Worm (Caenorhabditis elegans): ENCODE results near the gene Y45F10B.13.
"Not testable (repeated sequence)": the region's sequence is repeated elsewhere in the genome, so short reads cannot be mapped to it uniquely, and the experiment has no call there.

Y45F10B.13 gene

ce11 chrIV:13508924-13509323, 52.6 kb downstream of the Y45F10B.13 start, which contains the start of gene afmd-2:
TSS of gene afmd-2 (plus strand) at chrIV:13509224.
- TF ChIP-seq tbx-2 (tag; optimal IDR thresholded peaks at IDR 0.05) = no peak
- no peak for TF ChIP-seq ceh-24 (tag; optimal IDR thresholded peaks at IDR 0.05)
- no peak for TF ChIP-seq ceh-18 (tag; optimal IDR thresholded peaks at IDR 0.05)
- TF ChIP-seq pha-4 (tag; optimal IDR thresholded peaks at IDR 0.05) = no peak
- TF ChIP-seq nfya-1 (tag; optimal IDR thresholded peaks at IDR 0.05) = no peak
- no peak for TF ChIP-seq mec-3 (tag; optimal IDR thresholded peaks at IDR 0.05; ENCODE audit: borderline replicate concordance)
- TF ChIP-seq hlh-13 (GFP tag; optimal IDR thresholded peaks at IDR 0.05) = no peak
- TF ChIP-seq hlh-15 (tag; optimal IDR thresholded peaks at IDR 0.05) = no peak
- TF ChIP-seq hlh-30 (tag; optimal IDR thresholded peaks at IDR 0.05; ENCODE audit: insufficient read depth) = no peak
- no peak for TF ChIP-seq che-1 (tag; optimal IDR thresholded peaks at IDR 0.05)
- no peak for TF ChIP-seq sox-4 (tag; optimal IDR thresholded peaks at IDR 0.05)
- no peak for TF ChIP-seq pha-2 (tag; optimal IDR thresholded peaks at IDR 0.05)

- TF ChIP-seq tbx-7 (tag; optimal IDR thresholded peaks at IDR 0.05) (no peak), ceh-30 (tag; optimal IDR thresholded peaks at IDR 0.05) (no peak), hlh-6 (tag; optimal IDR thresholded peaks at IDR 0.05) (no peak), unc-86 (tag; optimal IDR thresholded peaks at IDR 0.05) (no peak), che-1 (tag; optimal IDR thresholded peaks at IDR 0.05) (no peak), odd-2 (tag; optimal IDR thresholded peaks at IDR 0.05) (no peak), ceh-24 (tag; optimal IDR thresholded peaks at IDR 0.05) (no peak), unc-3 (GFP tag; conservative IDR thresholded peaks at IDR 0.05) (no peak), unc-3 (tag; optimal IDR thresholded peaks at IDR 0.05) (no peak), elt-4 (tag; optimal IDR thresholded peaks at IDR 0.05) (no peak), elt-2 (tag; optimal IDR thresholded peaks at IDR 0.05) (no peak), hlh-30 (tag; optimal IDR thresholded peaks at IDR 0.05; ENCODE audit: insufficient read depth) (no peak), zip-5 (tag; optimal IDR thresholded peaks at IDR 0.05) (no peak), T23F11.4 (GFP tag; optimal IDR thresholded peaks at IDR 0.05) (no peak), pqm-1 (tag; optimal IDR thresholded peaks at IDR 0.05) (no peak), unc-42 (tag; optimal IDR thresholded peaks at IDR 0.05) (no peak)
Measured at ce11 chrIV:13505662-13506061, 55.9 kb downstream of the Y45F10B.13 start, which contains the start of gene nlp-17. TSS of gene nlp-17 (minus strand) at chrIV:13505762.

ce11 chrIV:13505144-13505543, 56.4 kb downstream of the Y45F10B.13 start, which contains the start of gene seld-1:
TSS of gene seld-1 (plus strand) at chrIV:13505444.
- TF ChIP-seq F13H6.1 (tag; optimal IDR thresholded peaks at IDR 0.05) (no peak), lin-11 (tag; optimal IDR thresholded peaks at IDR 0.05) (no peak), rnt-1 (tag; optimal IDR thresholded peaks at IDR 0.05) (no peak), C08G9.2 (tag; optimal IDR thresholded peaks at IDR 0.05) (no peak), unc-55 (GFP tag; optimal IDR thresholded peaks at IDR 0.05) (no peak), sox-4 (tag; optimal IDR thresholded peaks at IDR 0.05) (no peak), hlh-30 (tag; optimal IDR thresholded peaks at IDR 0.05; ENCODE audit: insufficient read depth) (no peak), fkh-6 (tag; optimal IDR thresholded peaks at IDR 0.05) (no peak), ztf-16 (tag; optimal IDR thresholded peaks at IDR 0.05) (no peak)

ce11 chrIV:13504065-13504464, 57.5 kb downstream of the Y45F10B.13 start:
- TF ChIP-seq unc-3 (GFP tag; conservative IDR thresholded peaks at IDR 0.05) = 0 out of 2 replicates have a peak, but pooled peaks have one; percentile 19
- not testable (repeated sequence) for TF ChIP-seq unc-3 (tag; optimal IDR thresholded peaks at IDR 0.05)

ce11 chrIV:13502806-13503363, 58.6 kb downstream of the Y45F10B.13 start, which contains the start of gene tbc-9:
TSS of gene tbc-9 (minus strand) at chrIV:13502856.
- TF ChIP-seq T23F11.4 (GFP tag; optimal IDR thresholded peaks at IDR 0.05) (no peak), npax-4 (tag; optimal IDR thresholded peaks at IDR 0.05) (no peak), ceh-9 (tag; optimal IDR thresholded peaks at IDR 0.05) (no peak), che-1 (tag; optimal IDR thresholded peaks at IDR 0.05) (no peak), pax-1 (tag; optimal IDR thresholded peaks at IDR 0.05) (no peak), pha-4 (tag; optimal IDR thresholded peaks at IDR 0.05) (no peak), C08G9.2 (tag; optimal IDR thresholded peaks at IDR 0.05) (no peak), Y22D7AL.16 (tag; optimal IDR thresholded peaks at IDR 0.05) (no peak), hlh-30 (tag; optimal IDR thresholded peaks at IDR 0.05; ENCODE audit: insufficient read depth) (no peak), tbx-2 (tag; optimal IDR thresholded peaks at IDR 0.05) (no peak), unc-3 (GFP tag; conservative IDR thresholded peaks at IDR 0.05) (no peak), unc-3 (tag; optimal IDR thresholded peaks at IDR 0.05) (no peak), ceh-6 (GFP tag; optimal IDR thresholded peaks at IDR 0.05) (no peak), ceh-2 (tag; optimal IDR thresholded peaks at IDR 0.05) (no peak), mec-3 (tag; optimal IDR thresholded peaks at IDR 0.05; ENCODE audit: borderline replicate concordance) (no peak), hlh-6 (tag; optimal IDR thresholded peaks at IDR 0.05) (no peak), pros-1 (tag; optimal IDR thresholded peaks at IDR 0.05) (no peak), elt-2 (tag; optimal IDR thresholded peaks at IDR 0.05) (no peak), sox-4 (tag; optimal IDR thresholded peaks at IDR 0.05) (no peak), unc-42 (tag; optimal IDR thresholded peaks at IDR 0.05) (no peak)
